Fruit fly (Drosophila melanogaster): ENCODE results near the gene CAH5.

The CAH5 gene

dm6 chr3R:31247281-31247995 is 15.0 kb upstream of the CAH5 start (continued):
- TF ChIP-seq Abd-B (GFP tag; optimal IDR thresholded peaks at IDR 0.05) (peak; percentile 76), CG13624 (GFP tag; optimal IDR thresholded peaks at IDR 0.05) (no peak), CG17186 (GFP tag; optimal IDR thresholded peaks at IDR 0.05) (no peak), YL-1 (GFP tag; optimal IDR thresholded peaks at IDR 0.05) (no peak), CG12659 (GFP tag; optimal IDR thresholded peaks at IDR 0.05) (peak; percentile 68), ftz-f1 (GFP tag; optimal IDR thresholded peaks at IDR 0.05) (no peak), CG17385 (GFP tag; optimal IDR thresholded peaks at IDR 0.05) (peak; percentile 69), abd-A (tag; optimal IDR thresholded peaks at IDR 0.05) (peak; percentile 79), fd3F (GFP tag; optimal IDR thresholded peaks at IDR 0.05) (peak; percentile 48), CG9215 (GFP tag; IDR thresholded peaks at IDR 0.05) (no peak), sisA (GFP tag; IDR thresholded peaks at IDR 0.05) (peak; percentile 85), CG14860 (GFP tag; IDR thresholded peaks at IDR 0.05; ENCODE audit: partially characterized antibody) (no peak), Dek (tag; optimal IDR thresholded peaks at IDR 0.05) (peak; percentile 57), hbn (GFP tag; IDR thresholded peaks at IDR 0.05; ENCODE audit: partially characterized antibody) (no peak), Dip2 (GFP tag; IDR thresholded peaks at IDR 0.05) (no peak), hb (GFP tag; IDR thresholded peaks at IDR 0.05; ENCODE audit: partially characterized antibody) (no peak), disco-r (GFP tag; optimal IDR thresholded peaks at IDR 0.05) (peak; percentile 5), CG18011 (GFP tag; optimal IDR thresholded peaks at IDR 0.05) (no peak), jigr1 (GFP tag; IDR thresholded peaks at IDR 0.05) (peak; percentile 36; the same call in 1 of the 3 replicates), dan (GFP tag; IDR thresholded peaks at IDR 0.05) (no peak), so (GFP tag; IDR thresholded peaks at IDR 0.05) (peak; percentile 64; the same call in 1 of the 3 replicates), Xrp1 (GFP tag; IDR thresholded peaks at IDR 0.05) (peak; percentile 78; the same call in 1 of the 2 replicates), CG14710 (tag; optimal IDR thresholded peaks at IDR 0.05) (peak; percentile 74), eve (GFP tag; optimal IDR thresholded peaks at IDR 0.05) (peak in 1 of 2 experiments; percentile 92), Atf6 (GFP tag; IDR thresholded peaks at IDR 0.05) (peak; percentile 54; the same call in 1 of the 2 replicates), CG4617 (GFP tag; optimal IDR thresholded peaks at IDR 0.05; ENCODE audit: borderline replicate concordance) (no peak), CG13287 (GFP tag; IDR thresholded peaks at IDR 0.05; ENCODE audit: partially characterized antibody) (no peak), CG8359 (GFP tag; optimal IDR thresholded peaks at IDR 0.05; ENCODE audit: borderline replicate concordance) (peak; percentile 44), lov (optimal IDR thresholded peaks at IDR 0.05) (no peak), lov (GFP tag; IDR thresholded peaks at IDR 0.05) (peak; percentile 80; the same call in 2 of the 3 replicates), CG10462 (GFP tag; optimal IDR thresholded peaks at IDR 0.05) (peak; percentile 32), CG42726 (GFP tag; IDR thresholded peaks at IDR 0.05; ENCODE audit: partially characterized antibody) (no peak), BtbVII (GFP tag; optimal IDR thresholded peaks at IDR 0.05) (peak; percentile 9), scrt (GFP tag; optimal IDR thresholded peaks at IDR 0.05) (peak; percentile 53), Max (GFP tag; optimal IDR thresholded peaks at IDR 0.05) (peak; percentile 45), Asciz (GFP tag; optimal IDR thresholded peaks at IDR 0.05) (peak; percentile 62), CG17359 (tag; optimal IDR thresholded peaks at IDR 0.05) (peak; percentile 88), nom (GFP tag; optimal IDR thresholded peaks at IDR 0.05) (no peak), Nf-YA (GFP tag; IDR thresholded peaks at IDR 0.05) (peak; percentile 60; the same call in 1 of the 2 replicates), exex (tag; optimal IDR thresholded peaks at IDR 0.05) (no peak), trem (tag; optimal IDR thresholded peaks at IDR 0.05) (peak; percentile 64), Bteb2 (GFP tag; optimal IDR thresholded peaks at IDR 0.05) (peak; percentile 26), CG12219 (GFP tag; optimal IDR thresholded peaks at IDR 0.05) (peak; percentile 70), C15 (GFP tag; IDR thresholded peaks at IDR 0.05) (no peak), CG43689 (GFP tag; IDR thresholded peaks at IDR 0.05) (peak; percentile 58; the same call in 1 of the 2 replicates), dm (GFP tag; optimal IDR thresholded peaks at IDR 0.05) (peak; percentile 14), psq (GFP tag; optimal IDR thresholded peaks at IDR 0.05) (peak; percentile 32), ATbp (GFP tag; optimal IDR thresholded peaks at IDR 0.05) (peak; percentile 65)
